Worm (Caenorhabditis elegans): ENCODE results near the gene let-754.

DNA sequence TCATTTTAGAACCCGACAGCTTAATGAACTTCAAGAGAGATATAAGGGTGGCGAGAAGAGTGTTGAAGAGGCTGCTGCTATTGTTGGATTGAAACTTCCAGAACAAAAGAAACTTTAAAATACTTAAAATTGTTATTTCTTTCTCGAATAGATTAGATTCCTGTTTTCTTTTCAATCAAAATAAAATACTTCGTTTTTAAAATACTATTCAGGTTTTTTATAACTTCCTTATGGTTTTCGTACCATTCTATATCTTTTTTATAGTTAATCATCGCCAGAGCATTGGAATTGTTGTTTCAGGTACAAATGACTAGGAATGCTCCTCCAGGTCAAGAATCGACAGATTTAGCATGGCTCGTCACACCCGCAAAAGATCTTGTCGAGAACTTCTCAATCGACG lies 11.7 kb downstream of the let-754 start, which contains the start of gene kle-2:
- TF ChIP-seq lin-35 (GFP tag; optimal IDR thresholded peaks at IDR 0.05) = no peak
- no peak for TF ChIP-seq K11D2.4 (GFP tag; IDR thresholded peaks at IDR 0.05)
- no peak for TF ChIP-seq sptf-2 (GFP tag; optimal IDR thresholded peaks at IDR 0.05)
- no peak for TF ChIP-seq B0261.1 (tag; optimal IDR thresholded peaks at IDR 0.05)
- no peak for TF ChIP-seq hsf-1 (GFP tag; IDR thresholded peaks at IDR 0.05)
- no peak for TF ChIP-seq aptf-2 (GFP tag; conservative IDR thresholded peaks at IDR 0.05)
- TF ChIP-seq nhr-27 (tag; optimal IDR thresholded peaks at IDR 0.05) = no peak
- no peak for TF ChIP-seq pha-4 (tag; optimal IDR thresholded peaks at IDR 0.05)
- TF ChIP-seq F55B11.4 (tag; optimal IDR thresholded peaks at IDR 0.05; ENCODE audit: borderline replicate concordance, insufficient read depth) = no peak

Data from whole organism, young adult.